Fruit fly (Drosophila melanogaster) whole organism, pupa: ENCODE results near the gene fiz.

Source experiments
- CG14655 ChIP-seq: fragments of 200-800 bp; sonication (Bioruptor generic); optimal IDR thresholded peaks from 3 replicates; lab custom pipeline; 2017; ENCODE audit warnings: mild to moderate bottlenecking, missing biosample characterization, missing genetic modification reagents, missing genetic modification characterization
- CG15710 ChIP-seq: fragments of 200-800 bp; sonication (Bioruptor generic); optimal IDR thresholded peaks from 2 replicates; lab custom pipeline; 2018; ENCODE audit warnings: missing biosample characterization, mild to moderate bottlenecking, missing genetic modification characterization, moderate library complexity
- CG34367 ChIP-seq: fragments of 200-800 bp; sonication (Bioruptor generic); optimal IDR thresholded peaks from 2 replicates; lab custom pipeline; 2018; ENCODE audit warnings: missing biosample characterization, mild to moderate bottlenecking, missing genetic modification characterization
- CG8301 ChIP-seq: fragments of 200-800 bp; sonication (Bioruptor generic); optimal IDR thresholded peaks from 2 replicates; lab custom pipeline; 2018; ENCODE audit warnings: missing biosample characterization, mild to moderate bottlenecking, missing genetic modification characterization
- CG9948 ChIP-seq: fragments of 200-800 bp; sonication (Bioruptor generic); optimal IDR thresholded peaks from 2 replicates; lab custom pipeline; 2018; ENCODE audit warnings: missing biosample characterization, mild to moderate bottlenecking, missing genetic modification characterization, moderate library complexity
- EcR ChIP-seq: fragments of 200-800 bp; sonication (Bioruptor generic); optimal IDR thresholded peaks from 3 replicates; lab custom pipeline; 2019; ENCODE audit warnings: missing biosample characterization, missing genetic modification characterization, mild to moderate bottlenecking, moderate library complexity, missing genetic modification reagents

DNA sequence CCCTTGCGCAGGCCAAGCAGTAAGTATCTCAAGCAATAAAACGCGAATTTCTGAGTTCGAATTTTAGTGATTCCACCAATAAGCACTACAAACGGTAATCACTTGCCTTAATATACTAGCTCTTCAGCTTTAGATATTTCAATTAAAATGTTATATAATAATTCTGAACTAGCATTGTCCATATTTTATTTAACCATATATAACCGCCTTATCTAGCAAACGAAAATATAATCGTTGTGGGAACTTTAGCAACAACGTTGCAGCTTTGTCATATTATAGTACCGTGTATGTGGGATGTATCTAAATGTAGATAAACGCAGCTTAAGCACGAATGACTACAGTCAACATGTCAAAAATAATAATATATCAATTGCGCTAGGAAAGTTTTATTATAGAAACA is 21.8 kb upstream of the fiz start:
- no peak for TF ChIP-seq CG8301 (tag; lab: Kevin White, UChicago)
- no peak for TF ChIP-seq CG34367 (tag; lab: Kevin White, UChicago)
- no peak for TF ChIP-seq CG15710 (tag; lab: Kevin White, UChicago)
- no peak for TF ChIP-seq CG14655 (GFP tag; lab: Kevin White, UChicago)
- TF ChIP-seq CG9948 (tag; lab: Kevin White, UChicago), result no peak
- TF ChIP-seq EcR (GFP tag; lab: Kevin White, UChicago), result no peak
